Worm (Caenorhabditis elegans): ENCODE results near the gene drl-1.

- TF ChIP-seq ttx-3 (tag; optimal IDR thresholded peaks at IDR 0.05) (no peak), pha-2 (tag; optimal IDR thresholded peaks at IDR 0.05) (no peak), dmd-4 (tag; optimal IDR thresholded peaks at IDR 0.05; ENCODE audit: borderline replicate concordance) (no peak)
Measured at ce11 chrIV:339508-339907, 14.6 kb downstream of the drl-1 start, which contains the start of gene cdh-8.
